Fruit fly (Drosophila melanogaster) Kc167 (cell line): ENCODE data around the gene Vha16-5.

Experiments
- Myc ChIP-seq: fragments of >200 bp; optimal IDR thresholded peaks from 2 replicates; lab custom pipeline; 2017; ENCODE audit warnings: missing external identifiers
- Sin3A ChIP-seq: fragments of >200 bp; optimal IDR thresholded peaks from 2 replicates; lab custom pipeline; 2018; ENCODE audit warnings: missing external identifiers
- insv ChIP-seq: fragments of >200 bp; optimal IDR thresholded peaks from 3 replicates; lab custom pipeline; 2018; ENCODE audit warnings: missing external identifiers

DNA sequence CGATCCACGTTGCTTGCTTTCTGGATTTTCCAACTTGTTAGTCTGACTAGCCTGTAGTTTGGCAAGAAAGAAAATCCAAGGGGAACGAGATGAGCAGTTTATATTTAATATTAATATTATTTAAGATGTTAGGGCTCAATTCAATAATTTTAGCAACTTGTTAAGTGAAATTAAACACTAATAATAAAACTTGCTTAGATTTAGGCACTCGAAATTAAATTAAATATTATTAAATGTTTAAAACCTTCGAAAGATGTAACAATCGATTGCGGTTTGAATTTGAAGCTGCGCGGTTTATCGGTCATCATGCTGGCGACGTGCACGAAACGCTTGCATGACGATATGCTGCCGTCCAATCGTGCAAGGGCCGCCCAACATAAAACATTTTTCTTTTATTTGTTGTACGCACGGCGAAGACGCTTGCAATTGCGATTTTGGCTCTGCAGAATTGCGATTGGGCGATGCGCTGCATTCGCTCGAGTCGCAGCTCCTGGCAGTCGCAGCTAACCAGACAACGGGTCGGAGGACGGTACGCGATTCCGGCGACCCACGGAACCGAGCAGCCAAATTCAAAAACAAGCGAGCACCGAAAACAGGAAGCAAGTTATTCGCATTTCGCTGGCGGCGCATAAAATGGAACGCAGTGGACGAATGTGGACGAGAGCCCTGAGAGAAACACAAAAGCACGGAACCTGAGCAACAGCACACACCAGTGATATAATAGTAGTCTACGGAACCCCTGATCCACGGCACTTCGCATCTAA lies at the start of gene Vha16-5, which contains the start of gene CG12299:
- TF ChIP-seq insv (lab: Kevin White, UChicago) (no peak), Sin3A (lab: Kevin White, UChicago) (no peak), Myc (lab: Kevin White, UChicago) (no peak)
